Fruit fly (Drosophila melanogaster): ENCODE measurements around the gene Papst2.
A peak's percentile ranks its signal among the peaks of the same experiment; 100 is the strongest.

Papst2 gene

DNA sequence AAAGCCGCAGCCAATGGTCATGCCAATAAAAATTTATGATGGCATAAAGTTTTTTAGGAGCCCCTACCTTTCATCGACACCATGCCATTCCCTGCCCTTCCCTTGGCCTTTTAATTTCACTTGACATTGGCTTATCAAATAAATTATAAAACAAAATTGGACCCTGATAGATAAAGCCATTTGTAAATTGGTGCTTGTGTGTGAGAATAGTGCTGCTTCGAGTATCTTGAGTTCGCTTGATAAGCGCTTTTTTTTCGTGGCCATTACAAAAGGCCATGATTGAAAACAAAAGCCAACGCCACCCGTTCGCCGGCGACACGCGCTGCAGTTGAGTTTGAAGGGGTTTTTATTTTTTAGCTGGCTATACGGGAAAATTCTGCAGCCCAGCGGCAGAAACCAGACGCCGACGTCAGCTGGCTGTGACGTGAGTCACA, 7.3 kb downstream of the Papst2 start (continued):
- TF ChIP-seq CG32772 (GFP tag; IDR thresholded peaks at IDR 0.05) (no peak), grau (tag; optimal IDR thresholded peaks at IDR 0.05) (peak; percentile 14), ewg (GFP tag; optimal IDR thresholded peaks at IDR 0.05) (no peak), Opbp (GFP tag; IDR thresholded peaks at IDR 0.05; ENCODE audit: partially characterized antibody) (no peak), CG17186 (GFP tag; optimal IDR thresholded peaks at IDR 0.05) (no peak), CkIIα-i1 (GFP tag; IDR thresholded peaks at IDR 0.05) (no peak), Xrp1 (GFP tag; IDR thresholded peaks at IDR 0.05) (no peak), CG12219 (GFP tag; optimal IDR thresholded peaks at IDR 0.05) (no peak)

dm6 chr3L:17050661-17051452, 8.3 kb downstream of the Papst2 start:
- TF ChIP-seq CG1792 (GFP tag; optimal IDR thresholded peaks at IDR 0.05) (no peak), Ravus (GFP tag; IDR thresholded peaks at IDR 0.05) (no peak), CG4360 (GFP tag; IDR thresholded peaks at IDR 0.05) (peak; percentile 97), CG7987 (GFP tag; optimal IDR thresholded peaks at IDR 0.05) (no peak), MESR4 (GFP tag; optimal IDR thresholded peaks at IDR 0.05) (peak; percentile 75), CG1024 (GFP tag; IDR thresholded peaks at IDR 0.05) (no peak), lov (optimal IDR thresholded peaks at IDR 0.05) (no peak), lov (GFP tag; IDR thresholded peaks at IDR 0.05) (no peak), trem (tag; optimal IDR thresholded peaks at IDR 0.05) (peak; percentile 28), fd64A (GFP tag; optimal IDR thresholded peaks at IDR 0.05) (no peak), CG5180 (GFP tag; optimal IDR thresholded peaks at IDR 0.05) (no peak), CG7556 (GFP tag; optimal IDR thresholded peaks at IDR 0.05) (no peak), pho (GFP tag; optimal IDR thresholded peaks at IDR 0.05) (no peak), Hmr (GFP tag; optimal IDR thresholded peaks at IDR 0.05) (no peak), HHEX (GFP tag; optimal IDR thresholded peaks at IDR 0.05) (no peak), CG32772 (GFP tag; IDR thresholded peaks at IDR 0.05) (no peak), CG16863 (GFP tag; optimal IDR thresholded peaks at IDR 0.05) (no peak), CG17612 (GFP tag; IDR thresholded peaks at IDR 0.05) (no peak), Bgb (GFP tag; IDR thresholded peaks at IDR 0.05; ENCODE audit: partially characterized antibody) (no peak), CG17912 (GFP tag; optimal IDR thresholded peaks at IDR 0.05) (no peak), CG12391 (tag; optimal IDR thresholded peaks at IDR 0.05) (no peak), CG10959 (GFP tag; IDR thresholded peaks at IDR 0.05) (no peak), CG6683 (GFP tag; optimal IDR thresholded peaks at IDR 0.05) (no peak), CG4617 (GFP tag; optimal IDR thresholded peaks at IDR 0.05; ENCODE audit: borderline replicate concordance) (peak; percentile 70), TFAM (GFP tag; optimal IDR thresholded peaks at IDR 0.05) (no peak), CG8478 (optimal IDR thresholded peaks at IDR 0.05) (peak; percentile 32), pros (GFP tag; optimal IDR thresholded peaks at IDR 0.05) (no peak), Ets97D (GFP tag; optimal IDR thresholded peaks at IDR 0.05) (peak; percentile 23), CG6689 (GFP tag; IDR thresholded peaks at IDR 0.05) (no peak), CG10147 (GFP tag; optimal IDR thresholded peaks at IDR 0.05) (no peak), Ptx1 (GFP tag; IDR thresholded peaks at IDR 0.05) (no peak), Xbp1 (GFP tag; optimal IDR thresholded peaks at IDR 0.05) (no peak), caup (GFP tag; optimal IDR thresholded peaks at IDR 0.05; ENCODE audit: severe bottlenecking) (no peak), chinmo (GFP tag; IDR thresholded peaks at IDR 0.05; ENCODE audit: partially characterized antibody) (0 out of 4 replicates have a peak, but pooled peaks have one; percentile 7), ash1 (GFP tag; optimal IDR thresholded peaks at IDR 0.05) (no peak), Abd-B (GFP tag; optimal IDR thresholded peaks at IDR 0.05) (no peak), gro (GFP tag; optimal IDR thresholded peaks at IDR 0.05) (no peak), dysf (GFP tag; IDR thresholded peaks at IDR 0.05) (no peak), CG8089 (GFP tag; optimal IDR thresholded peaks at IDR 0.05) (no peak), vnd (GFP tag; IDR thresholded peaks at IDR 0.05; ENCODE audit: partially characterized antibody) (no peak), wor (GFP tag; IDR thresholded peaks at IDR 0.05) (no peak)

Measured in whole organism, embryonic.